Fruit fly (Drosophila melanogaster) whole organism, prepupa: Measurements from ENCODE around the gene CG15385.

Experiments
- Blimp-1 ChIP-seq: fragments of 200-800 bp; sonication (Bioruptor generic); optimal IDR thresholded peaks from 3 replicates; lab custom pipeline; 2017; ENCODE audit warnings: missing biosample characterization, missing genetic modification characterization, mild to moderate bottlenecking, moderate library complexity, missing genetic modification reagents
- CG10631 ChIP-seq: fragments of 200-800 bp; sonication (Bioruptor generic); optimal IDR thresholded peaks from 2 replicates; lab custom pipeline; 2016; ENCODE audit warnings: missing biosample characterization, missing genetic modification characterization
- CG10669 ChIP-seq: fragments of 200-800 bp; sonication (Bioruptor generic); optimal IDR thresholded peaks from 3 replicates; lab custom pipeline; 2018; ENCODE audit warnings: missing biosample characterization, mild to moderate bottlenecking, missing genetic modification characterization, moderate library complexity
- CG11294 ChIP-seq: fragments of 200-800 bp; sonication (Bioruptor generic); IDR thresholded peaks from 2 replicates; pipeline ENCODE4 v1.3.6; 2022; ENCODE audit warnings: missing biosample characterization, missing genetic modification characterization
- CG11762 ChIP-seq: fragments of 200-800 bp; sonication (Bioruptor generic); optimal IDR thresholded peaks from 3 replicates; lab custom pipeline; 2016; ENCODE audit warnings: missing biosample characterization, missing genetic modification characterization; ENCODE audit not compliant: insufficient read depth
- CG11902 ChIP-seq: fragments of 200-800 bp; sonication (Bioruptor generic); optimal IDR thresholded peaks from 3 replicates; lab custom pipeline; 2016; ENCODE audit warnings: missing biosample characterization, missing genetic modification characterization
- CG15336 ChIP-seq: fragments of 200-800 bp; sonication (Bioruptor generic); IDR thresholded peaks from 2 replicates; pipeline ENCODE4 v1.3.6; 2022; ENCODE audit warnings: missing biosample characterization, missing genetic modification characterization
- CG1621 ChIP-seq: fragments of 200-800 bp; sonication (Bioruptor generic); optimal IDR thresholded peaks from 3 replicates; lab custom pipeline; 2018; ENCODE audit warnings: missing biosample characterization, mild to moderate bottlenecking, missing genetic modification characterization
- CG16779 ChIP-seq: fragments of 200-800 bp; sonication (Bioruptor generic); optimal IDR thresholded peaks from 3 replicates; lab custom pipeline; 2017; ENCODE audit warnings: missing biosample characterization, mild to moderate bottlenecking, missing genetic modification characterization
- CG3032 ChIP-seq: fragments of 200-800 bp; optimal IDR thresholded peaks from 2 replicates; lab custom pipeline; 2019; ENCODE audit warnings: missing biosample characterization, mild to moderate bottlenecking, missing genetic modification characterization, moderate library complexity
- CG31627 ChIP-seq: fragments of 200-800 bp; sonication (Bioruptor generic); optimal IDR thresholded peaks from 3 replicates; lab custom pipeline; 2016; ENCODE audit warnings: missing biosample characterization, missing genetic modification characterization
- CG3919 ChIP-seq: fragments of 200-800 bp; sonication (Bioruptor generic); optimal IDR thresholded peaks from 3 replicates; lab custom pipeline; 2016; ENCODE audit warnings: missing biosample characterization, missing genetic modification characterization
- CG6276 ChIP-seq: fragments of 200-800 bp; sonication (Bioruptor generic); optimal IDR thresholded peaks from 2 replicates; lab custom pipeline; 2017; ENCODE audit warnings: missing biosample characterization, mild to moderate bottlenecking, missing genetic modification characterization
- CG6792 ChIP-seq: fragments of 200-800 bp; sonication (Bioruptor generic); optimal IDR thresholded peaks from 3 replicates; lab custom pipeline; 2016; ENCODE audit warnings: missing biosample characterization, missing genetic modification characterization
- CG6808 ChIP-seq: fragments of 200-800 bp; sonication (Bioruptor generic); optimal IDR thresholded peaks from 3 replicates; lab custom pipeline; 2017; ENCODE audit warnings: missing biosample characterization, missing genetic modification characterization, mild to moderate bottlenecking, moderate library complexity, missing genetic modification reagents
- CG6854 ChIP-seq: fragments of 200-800 bp; sonication (Bioruptor generic); optimal IDR thresholded peaks from 2 replicates; lab custom pipeline; 2017; ENCODE audit warnings: missing biosample characterization, mild to moderate bottlenecking, missing genetic modification characterization
- CG8319 ChIP-seq: fragments of 200-800 bp; sonication (Bioruptor generic); optimal IDR thresholded peaks from 3 replicates; lab custom pipeline; 2016; ENCODE audit warnings: missing biosample characterization, missing genetic modification characterization
- CG8632 ChIP-seq: fragments of 200-800 bp; sonication (Bioruptor generic); optimal IDR thresholded peaks from 3 replicates; lab custom pipeline; 2016; ENCODE audit warnings: missing biosample characterization, missing genetic modification characterization
- CG9139 ChIP-seq: fragments of 200-800 bp; sonication (Bioruptor generic); optimal IDR thresholded peaks from 3 replicates; lab custom pipeline; 2017; ENCODE audit warnings: missing biosample characterization, mild to moderate bottlenecking, missing genetic modification characterization
- Eip75B ChIP-seq: fragments of 200-800 bp; sonication (Bioruptor generic); optimal IDR thresholded peaks from 3 replicates; lab custom pipeline; 2016; ENCODE audit warnings: missing biosample characterization, missing genetic modification characterization
- Eip78C ChIP-seq: fragments of 200-800 bp; sonication (Bioruptor generic); peaks from one replicate; lab custom pipeline; 2016; ENCODE audit warnings: missing biosample characterization, missing genetic modification characterization
- Eip93F ChIP-seq: fragments of 200-800 bp; sonication (Bioruptor generic); optimal IDR thresholded peaks from 2 replicates; lab custom pipeline; 2016; ENCODE audit warnings: missing biosample characterization, mild to moderate bottlenecking, missing genetic modification characterization
- Ets21C ChIP-seq: fragments of 200-800 bp; sonication (Bioruptor generic); optimal IDR thresholded peaks from 3 replicates; lab custom pipeline; 2016; ENCODE audit warnings: missing biosample characterization, missing genetic modification characterization
- Hr38 ChIP-seq: sonication (Bioruptor generic); optimal IDR thresholded peaks from 2 replicates; lab custom pipeline; 2016; ENCODE audit warnings: missing biosample characterization, missing genetic modification characterization
- Hr4 ChIP-seq: fragments of 200-800 bp; sonication (Bioruptor generic); optimal IDR thresholded peaks from 3 replicates; lab custom pipeline; 2016; ENCODE audit warnings: missing biosample characterization, missing genetic modification characterization
- Lpt ChIP-seq: fragments of 200-800 bp; sonication (Bioruptor generic); optimal IDR thresholded peaks from 3 replicates; lab custom pipeline; 2016; ENCODE audit warnings: missing biosample characterization, missing genetic modification characterization
- Met ChIP-seq: fragments of 200-800 bp; sonication (Bioruptor generic); optimal IDR thresholded peaks from 3 replicates; lab custom pipeline; 2016; ENCODE audit warnings: missing biosample characterization, missing genetic modification characterization
- OdsH ChIP-seq: fragments of 200-800 bp; sonication (Bioruptor generic); optimal IDR thresholded peaks from 3 replicates; lab custom pipeline; 2016; ENCODE audit warnings: missing biosample characterization, missing genetic modification characterization
- Sox102F ChIP-seq: fragments of 200-800 bp; sonication (Bioruptor generic); optimal IDR thresholded peaks from 2 replicates; lab custom pipeline; 2016; ENCODE audit warnings: missing biosample characterization, mild to moderate bottlenecking, missing genetic modification characterization
- Sox14 ChIP-seq: fragments of 200-800 bp; sonication (Bioruptor generic); optimal IDR thresholded peaks from 3 replicates; lab custom pipeline; 2016; ENCODE audit warnings: missing biosample characterization, missing genetic modification characterization
- Sox15 ChIP-seq: fragments of 200-800 bp; sonication (Bioruptor generic); optimal IDR thresholded peaks from 3 replicates; lab custom pipeline; 2016; ENCODE audit warnings: missing biosample characterization, missing genetic modification characterization
- achi ChIP-seq: fragments of 200-800 bp; sonication (Bioruptor generic); optimal IDR thresholded peaks from 3 replicates; lab custom pipeline; 2016; ENCODE audit warnings: missing biosample characterization, missing genetic modification characterization
- acj6 ChIP-seq: fragments of 200-800 bp; sonication (Bioruptor generic); optimal IDR thresholded peaks from 3 replicates; lab custom pipeline; 2016; ENCODE audit warnings: missing biosample characterization, missing genetic modification characterization
- dsx ChIP-seq: fragments of 200-800 bp; optimal IDR thresholded peaks from 3 replicates; lab custom pipeline; 2019; ENCODE audit warnings: missing biosample characterization, mild to moderate bottlenecking, missing genetic modification characterization, moderate library complexity; ENCODE audit not compliant: poor library complexity, severe bottlenecking
- esn ChIP-seq: fragments of 200-800 bp; sonication (Bioruptor generic); optimal IDR thresholded peaks from 2 replicates; lab custom pipeline; 2016; ENCODE audit warnings: missing biosample characterization, mild to moderate bottlenecking, missing genetic modification characterization, moderate library complexity
- fd59A ChIP-seq: fragments of 200-800 bp; sonication (Bioruptor generic); optimal IDR thresholded peaks from 2 replicates; lab custom pipeline; 2017; ENCODE audit warnings: missing biosample characterization, mild to moderate bottlenecking, missing genetic modification characterization, missing genetic modification reagents
- fkh ChIP-seq: fragments of 200-800 bp; sonication (Bioruptor generic); optimal IDR thresholded peaks from 3 replicates; lab custom pipeline; 2017; ENCODE audit warnings: missing biosample characterization, mild to moderate bottlenecking, missing genetic modification characterization, moderate library complexity
- net ChIP-seq: fragments of 200-800 bp; sonication (Bioruptor generic); optimal IDR thresholded peaks from 3 replicates; lab custom pipeline; 2016; ENCODE audit warnings: missing biosample characterization, missing genetic modification characterization
- pdm3 ChIP-seq: fragments of 200-800 bp; sonication (Bioruptor generic); optimal IDR thresholded peaks from 3 replicates; lab custom pipeline; 2016; ENCODE audit warnings: missing biosample characterization, missing genetic modification characterization
- salr ChIP-seq, 2 experiments: fragments of 200-800 bp; sonication (Bioruptor generic); optimal IDR thresholded peaks; 3 replicates each; lab custom pipeline; 2016 to 2018; ENCODE audit warnings: missing biosample characterization in 2 of 2, missing genetic modification characterization in 2 of 2, mild to moderate bottlenecking in 1 of 2
- spab ChIP-seq: fragments of 200-800 bp; sonication (Bioruptor generic); optimal IDR thresholded peaks from 2 replicates; lab custom pipeline; 2017; ENCODE audit warnings: missing biosample characterization, mild to moderate bottlenecking, missing genetic modification characterization, missing genetic modification reagents
- ss ChIP-seq, 2 experiments: fragments of 200-800 bp; sonication (Bioruptor generic); optimal IDR thresholded peaks; 2 replicates in 1 of 2; 3 replicates in 1 of 2; lab custom pipeline; 2017 to 2018; ENCODE audit warnings: mild to moderate bottlenecking in 2 of 2, missing biosample characterization in 2 of 2, missing genetic modification characterization in 2 of 2, moderate library complexity in 1 of 2
- svp ChIP-seq: fragments of 200-800 bp; sonication (Bioruptor generic); peaks from one replicate; lab custom pipeline; 2016; ENCODE audit warnings: missing biosample characterization, missing genetic modification characterization
- topi ChIP-seq: fragments of 200-800 bp; sonication (Bioruptor generic); optimal IDR thresholded peaks from 3 replicates; lab custom pipeline; 2016; ENCODE audit warnings: missing biosample characterization, missing genetic modification characterization
- vri ChIP-seq: fragments of 200-800 bp; sonication (Bioruptor generic); optimal IDR thresholded peaks from 3 replicates; lab custom pipeline; 2016; ENCODE audit warnings: missing biosample characterization, mild to moderate bottlenecking, missing genetic modification characterization

The CG15385 gene

dm6 chr2L:2221649-2222150, 9.3 kb upstream of the CG15385 start (continued):
- TF ChIP-seq net (GFP tag; lab: Kevin White, UChicago) (peak; percentile 99), CG6854 (GFP tag; lab: Kevin White, UChicago) (peak; percentile 85), esn (GFP tag; lab: Kevin White, UChicago) (peak; percentile 99), CG11294 (GFP tag; lab: Robert Waterston, UW) (peak; percentile 99), spab (GFP tag; lab: Kevin White, UChicago) (peak; percentile 99), CG6792 (GFP tag; lab: Kevin White, UChicago) (peak; percentile 99), svp (GFP tag; lab: Kevin White, UChicago) (peak; percentile 98), ss (GFP tag; optimal IDR thresholded peaks at IDR 0.05; lab: Kevin White, UChicago) (peak; percentile 97 to 99)

- no peak for TF ChIP-seq CG15336 (GFP tag; lab: Robert Waterston, UW)
- TF ChIP-seq Blimp-1, result no peak
- TF ChIP-seq Eip78C (GFP tag; lab: Kevin White, UChicago), result peak; percentile 62
- TF ChIP-seq pdm3 (GFP tag; lab: Kevin White, UChicago), result no peak
- no peak for TF ChIP-seq CG9139 (GFP tag; lab: Kevin White, UChicago)
- no peak for TF ChIP-seq CG11762 (GFP tag; lab: Kevin White, UChicago)
- TF ChIP-seq vri, result peak; percentile 26
- TF ChIP-seq acj6 (GFP tag; lab: Kevin White, UChicago), result no peak
- TF ChIP-seq CG3032, result no peak
- TF ChIP-seq CG11902 (GFP tag; lab: Kevin White, UChicago), result no peak
- no peak for TF ChIP-seq CG8319
- TF ChIP-seq CG6792 (GFP tag; lab: Kevin White, UChicago), result no peak
- TF ChIP-seq CG10669, result no peak
- TF ChIP-seq CG31627 (GFP tag; lab: Kevin White, UChicago), result no peak
- no peak for TF ChIP-seq net (GFP tag; lab: Kevin White, UChicago)
- TF ChIP-seq Lpt (GFP tag; lab: Kevin White, UChicago), result no peak
- no peak for TF ChIP-seq Hr4 (GFP tag; lab: Kevin White, UChicago)
- TF ChIP-seq CG8632 (GFP tag; lab: Kevin White, UChicago), result no peak
- TF ChIP-seq CG6808 (GFP tag; lab: Kevin White, UChicago), result no peak
- no peak for TF ChIP-seq Eip93F (GFP tag; lab: Kevin White, UChicago)
- no peak for TF ChIP-seq CG10631 (GFP tag; lab: Kevin White, UChicago)
- no peak for TF ChIP-seq OdsH
- no peak for TF ChIP-seq dsx (GFP tag; lab: Kevin White, UChicago)
- TF ChIP-seq fd59A (GFP tag; lab: Kevin White, UChicago), result no peak
- no peak for TF ChIP-seq ss (GFP tag; optimal IDR thresholded peaks at IDR 0.05; lab: Kevin White, UChicago)
- no peak for TF ChIP-seq topi (GFP tag; lab: Kevin White, UChicago)
- TF ChIP-seq Ets21C (GFP tag; lab: Kevin White, UChicago), result no peak
- TF ChIP-seq Hr38 (GFP tag; lab: Kevin White, UChicago), result no peak
- TF ChIP-seq Sox15 (GFP tag; lab: Kevin White, UChicago), result no peak
- TF ChIP-seq fkh (GFP tag; lab: Kevin White, UChicago), result peak; percentile 31
- peak; percentile 16 for TF ChIP-seq esn (GFP tag; lab: Kevin White, UChicago)
- peak; percentile 53 for TF ChIP-seq svp (GFP tag; lab: Kevin White, UChicago)
- TF ChIP-seq Sox14, result no peak
- no peak for TF ChIP-seq Sox102F (GFP tag; lab: Kevin White, UChicago)
- no peak for TF ChIP-seq CG3919 (GFP tag; lab: Kevin White, UChicago)
- peak; percentile 4 for TF ChIP-seq CG1621 (tag; lab: Kevin White, UChicago)
- TF ChIP-seq Eip75B (GFP tag; lab: Kevin White, UChicago), result no peak
- no peak for TF ChIP-seq salr (GFP tag; optimal IDR thresholded peaks at IDR 0.05; lab: Kevin White, UChicago)
- TF ChIP-seq CG16779 (tag; lab: Kevin White, UChicago), result no peak
- no peak for TF ChIP-seq Met (GFP tag; lab: Kevin White, UChicago)
- TF ChIP-seq achi (GFP tag; lab: Kevin White, UChicago), result no peak
- TF ChIP-seq CG11294 (GFP tag; lab: Robert Waterston, UW), result no peak
- TF ChIP-seq CG6276 (GFP tag; lab: Kevin White, UChicago), result no peak
- TF ChIP-seq, all 60 proteins: peak for 6
These were observed 8.4 kb upstream of the CG15385 start, which contains the start of gene papi for dm6 chr2L:2220573-2221332. Gene papi (plus strand): TSS chr2L:2220748.
